Worm (Caenorhabditis elegans): ENCODE results near the gene ctsa-4.1.

Gene ctsa-4.1

ce11 chrII:6333887-6334286 lies 32.9 kb upstream of the ctsa-4.1 start, which contains the start of gene ttc-39B:
Gene ttc-39B, minus strand, starts transcription at chrII:6333987.
- TF ChIP-seq rcor-1 (GFP tag; IDR thresholded peaks at IDR 0.05) (no peak), hmg-20 (GFP tag; IDR thresholded peaks at IDR 0.05) (no peak), Y79H2A.3 (GFP tag; conservative IDR thresholded peaks at IDR 0.05) (no peak), egl-18 (GFP tag; IDR thresholded peaks at IDR 0.05) (no peak), aptf-2 (GFP tag; conservative IDR thresholded peaks at IDR 0.05) (no peak), egl-44 (GFP tag; IDR thresholded peaks at IDR 0.05) (no peak), nfya-1 (tag; optimal IDR thresholded peaks at IDR 0.05; ENCODE audit: borderline replicate concordance, insufficient read depth) (no peak), F57A8.1 (GFP tag; optimal IDR thresholded peaks at IDR 0.05) (no peak), aptf-3 (GFP tag; IDR thresholded peaks at IDR 0.05) (no peak), tbp1 (GFP tag; optimal IDR thresholded peaks at IDR 0.05) (no peak), D2030.7 (GFP tag; IDR thresholded peaks at IDR 0.05) (no peak), sptf-2 (GFP tag; optimal IDR thresholded peaks at IDR 0.05) (no peak), die-1 (tag; optimal IDR thresholded peaks at IDR 0.05) (no peak), lsl-1 (GFP tag; optimal IDR thresholded peaks at IDR 0.05) (no peak)

DNA sequence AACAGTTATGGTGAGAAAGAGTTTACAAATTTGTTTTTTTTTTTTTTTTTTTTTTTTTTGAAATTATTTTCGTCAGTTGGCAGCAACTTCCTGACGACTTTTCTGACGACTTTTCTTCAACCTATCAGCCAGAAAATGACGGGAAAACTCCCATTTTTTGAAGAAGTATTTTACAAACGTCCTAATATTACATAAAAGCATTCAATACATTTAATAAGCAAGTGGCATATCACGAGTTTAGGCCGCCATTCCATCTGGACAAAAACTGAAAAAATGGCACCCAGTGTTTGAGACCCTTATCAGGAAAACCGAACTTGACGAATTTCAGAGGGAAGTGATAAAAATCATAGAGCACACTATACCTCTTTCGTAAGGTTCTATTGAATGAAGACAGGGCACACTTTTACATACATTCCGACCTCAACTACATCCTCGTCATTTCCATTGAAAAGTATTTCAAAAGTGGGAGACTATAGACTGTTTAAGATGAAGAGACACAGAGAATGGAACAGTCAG lies 32.0 kb upstream of the ctsa-4.1 start:
- no peak for TF ChIP-seq snpc-4 (GFP tag; optimal IDR thresholded peaks at IDR 0.05)
- no peak for TF ChIP-seq snpc-4 (tag; optimal IDR thresholded peaks at IDR 0.05)
- peak; percentile 62 for TF ChIP-seq nhr-80 (tag; optimal IDR thresholded peaks at IDR 0.05)
- no peak for TF ChIP-seq cebp-1 (GFP tag; IDR thresholded peaks at IDR 0.05)
- TF ChIP-seq cebp-1 (tag; optimal IDR thresholded peaks at IDR 0.05) = peak; percentile 25
- TF ChIP-seq Y67H2A.10 (GFP tag; conservative IDR thresholded peaks at IDR 0.05) = no peak

DNA sequence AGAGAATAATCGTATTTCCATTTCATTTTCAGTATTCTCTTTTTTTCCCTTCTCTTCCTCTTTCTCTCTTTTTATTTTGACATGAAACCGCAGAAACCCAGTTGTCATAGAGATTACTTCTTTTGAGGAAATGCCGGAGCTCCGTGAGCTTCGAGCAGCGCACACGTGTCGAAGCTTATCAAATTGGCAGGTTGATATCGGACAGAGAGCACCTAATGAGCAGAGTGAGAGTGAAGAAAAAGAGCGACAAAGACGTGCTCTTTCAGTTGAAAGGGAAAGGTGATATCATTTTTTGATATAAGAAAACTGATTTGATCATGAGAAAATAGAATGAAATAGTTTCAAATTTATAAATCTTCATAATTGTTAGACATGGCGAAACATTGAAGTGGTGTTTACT lies 31.4 kb upstream of the ctsa-4.1 start, which contains the start of gene C32D5.14:
Gene C32D5.14 (plus strand): TSS at position 131 of the 400 bp plus-strand sequence.
- peak; percentile 61 for TF ChIP-seq nhr-80 (tag; optimal IDR thresholded peaks at IDR 0.05)
- peak; percentile 48 to 77 for TF ChIP-seq let-607 (tag; optimal IDR thresholded peaks at IDR 0.05)
- peak; percentile 22 for TF ChIP-seq atf-7 (tag; optimal IDR thresholded peaks at IDR 0.05)
- no peak for TF ChIP-seq Y95B8A.8 (GFP tag; IDR thresholded peaks at IDR 0.05)

ce11 chrII:6339511-6339910 lies 27.3 kb upstream of the ctsa-4.1 start:
- no peak for TF ChIP-seq nfya-1 (tag; optimal IDR thresholded peaks at IDR 0.05; ENCODE audit: borderline replicate concordance, insufficient read depth)
- TF ChIP-seq lin-40 (tag; optimal IDR thresholded peaks at IDR 0.05) = no peak
- no peak for TF ChIP-seq fkh-3 (tag; optimal IDR thresholded peaks at IDR 0.05)
- no peak for TF ChIP-seq hlh-12 (tag; optimal IDR thresholded peaks at IDR 0.05)
- no peak for TF ChIP-seq pbrm-1 (GFP tag; IDR thresholded peaks at IDR 0.05)
- TF ChIP-seq snpc-4 (GFP tag; optimal IDR thresholded peaks at IDR 0.05) = no peak
- no peak for TF ChIP-seq snpc-4 (tag; optimal IDR thresholded peaks at IDR 0.05)
- no peak for TF ChIP-seq ccch-3 (GFP tag; optimal IDR thresholded peaks at IDR 0.05)
- no peak for TF ChIP-seq atf-7 (tag; optimal IDR thresholded peaks at IDR 0.05)
- no peak for TF ChIP-seq F39B2.1 (GFP tag; IDR thresholded peaks at IDR 0.05)
- TF ChIP-seq tbp1 (GFP tag; optimal IDR thresholded peaks at IDR 0.05) = no peak

ce11 chrII:6339948-6340347 lies 26.8 kb upstream of the ctsa-4.1 start, which contains the start of gene C32D5.7:
Gene C32D5.7, minus strand, starts transcription at chrII:6340048.
- TF ChIP-seq T26A5.8 (tag; optimal IDR thresholded peaks at IDR 0.05) = no peak
- TF ChIP-seq unc-130 (GFP tag; optimal IDR thresholded peaks at IDR 0.05) = no peak
- TF ChIP-seq madf-3 (GFP tag; IDR thresholded peaks at IDR 0.05) = no peak
- TF ChIP-seq zfh-2 (GFP tag; conservative IDR thresholded peaks at IDR 0.05) = no peak
- TF ChIP-seq hmg-20 (GFP tag; IDR thresholded peaks at IDR 0.05) = no peak
- TF ChIP-seq zim-3 (tag; optimal IDR thresholded peaks at IDR 0.05) = no peak
- no peak for TF ChIP-seq lin-40 (tag; optimal IDR thresholded peaks at IDR 0.05)
- TF ChIP-seq hlh-12 (tag; optimal IDR thresholded peaks at IDR 0.05) = no peak
- no peak for TF ChIP-seq fkh-3 (tag; optimal IDR thresholded peaks at IDR 0.05)
- no peak for TF ChIP-seq xnd-1 (tag; optimal IDR thresholded peaks at IDR 0.05)
- TF ChIP-seq nhr-80 (tag; optimal IDR thresholded peaks at IDR 0.05) = no peak
- TF ChIP-seq F37B4.10 (GFP tag; IDR thresholded peaks at IDR 0.05) = no peak
- no peak for TF ChIP-seq somi-1 (GFP tag; optimal IDR thresholded peaks at IDR 0.05)
- no peak for TF ChIP-seq Y56A3A.18 (GFP tag; IDR thresholded peaks at IDR 0.05)
